Fruit fly (Drosophila melanogaster): ENCODE data around the gene CCT2.

dm6 chrX:9103308-9104185 is 14.2 kb downstream of the CCT2 start, which contains the start of gene CG7766:
- no peak for TF ChIP-seq Sox102F (GFP tag; optimal IDR thresholded peaks at IDR 0.05)
- no peak for TF ChIP-seq Hr39 (GFP tag; optimal IDR thresholded peaks at IDR 0.05)
- no peak for TF ChIP-seq CG6808 (GFP tag; optimal IDR thresholded peaks at IDR 0.05)
- no peak for TF ChIP-seq topi (GFP tag; optimal IDR thresholded peaks at IDR 0.05)
- TF ChIP-seq cyc (GFP tag; optimal IDR thresholded peaks at IDR 0.05) = no peak
